Worm (Caenorhabditis elegans): ENCODE measurements around the gene irld-45.
"Not testable (repeated sequence)": the region's sequence is repeated elsewhere in the genome, so short reads cannot be mapped to it uniquely, and the experiment has no call there.

ce11 chrV:1692494-1692893, 44.4 kb downstream of the irld-45 start, which contains the start of gene Y46H3C.5:
- not testable (repeated sequence) for TF ChIP-seq dve-1, F13H6.1 (tag; optimal IDR thresholded peaks at IDR 0.05)

All from whole organism, late embryonic.